Worm (Caenorhabditis elegans): ENCODE data around the gene F10E7.5.

F10E7.5 gene

DNA sequence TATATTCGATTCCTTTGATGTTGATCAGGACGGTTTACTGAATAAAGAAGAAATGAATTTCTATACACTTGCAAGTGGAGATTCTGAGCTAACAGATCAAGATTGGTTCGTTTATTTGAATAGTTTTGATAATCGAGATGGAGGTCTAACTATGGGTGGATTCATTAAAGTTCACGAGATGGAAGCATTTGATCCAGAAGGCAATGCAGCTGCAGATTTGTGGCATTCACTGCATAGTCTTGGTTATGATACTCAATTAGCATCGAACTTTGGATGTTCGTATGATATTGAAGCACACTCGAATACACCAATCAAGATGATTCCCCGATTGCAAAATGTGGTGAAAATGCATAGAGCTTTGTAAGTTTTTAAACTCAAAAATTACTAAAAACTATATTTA is 15.8 kb upstream of the F10E7.5 start:
- TF ChIP-seq madf-10 (tag; optimal IDR thresholded peaks at IDR 0.05) (no peak), let-607 (tag; optimal IDR thresholded peaks at IDR 0.05) (no peak), ceh-100 (GFP tag; IDR thresholded peaks at IDR 0.05) (no peak), lin-26 (GFP tag; IDR thresholded peaks at IDR 0.05) (0 out of 2 replicates have a peak, but pooled peaks have one; percentile 43), snpc-1.3 (tag; optimal IDR thresholded peaks at IDR 0.05; ENCODE audit: insufficient read depth) (no peak), him-1 (tag; optimal IDR thresholded peaks at IDR 0.05) (peak; percentile 18), madf-6 (GFP tag; IDR thresholded peaks at IDR 0.05) (peak; percentile 58), xnd-1 (tag; optimal IDR thresholded peaks at IDR 0.05) (peak; percentile 22), somi-1 (GFP tag; optimal IDR thresholded peaks at IDR 0.05) (no peak)

DNA sequence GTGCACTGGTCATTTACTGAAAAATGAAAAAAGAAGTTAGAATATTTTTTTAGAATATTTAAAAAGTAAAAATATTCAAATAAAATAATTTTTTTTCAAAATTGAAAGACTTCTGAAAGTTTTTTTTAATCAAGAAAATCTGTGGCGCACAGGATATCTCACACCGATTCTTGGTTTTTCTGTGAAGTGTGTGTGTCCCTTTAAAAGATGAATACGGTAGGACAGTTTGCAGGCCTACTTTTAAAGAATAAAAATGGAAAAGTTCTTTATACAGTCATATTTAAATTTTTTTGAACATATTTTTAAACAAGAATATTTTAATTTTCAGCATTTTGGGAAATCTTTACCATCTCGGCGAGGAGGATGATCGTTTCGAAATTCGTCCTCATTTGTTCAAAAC is 13.2 kb upstream of the F10E7.5 start, which contains the start of gene mct-5:
Gene mct-5 (minus strand): TSS at position 16 of the 400 bp plus-strand sequence.
- no peak for TF ChIP-seq hlh-26 (GFP tag; conservative IDR thresholded peaks at IDR 0.05)
- no peak for TF ChIP-seq ztf-6 (GFP tag; IDR thresholded peaks at IDR 0.05)
- no peak for TF ChIP-seq zfh-2 (GFP tag; conservative IDR thresholded peaks at IDR 0.05)
- 0 out of 2 replicates have a peak, but pooled peaks have one; percentile 10 for TF ChIP-seq D2030.7 (GFP tag; IDR thresholded peaks at IDR 0.05)
- peak; percentile 88 for TF ChIP-seq xnd-1 (tag; optimal IDR thresholded peaks at IDR 0.05)
- TF ChIP-seq madf-8 (GFP tag; conservative IDR thresholded peaks at IDR 0.05): peak; percentile 98
- no peak for TF ChIP-seq hlh-12 (tag; optimal IDR thresholded peaks at IDR 0.05)
- peak; percentile 99 for TF ChIP-seq madf-6 (GFP tag; IDR thresholded peaks at IDR 0.05)
- TF ChIP-seq F10E7.11 (tag; optimal IDR thresholded peaks at IDR 0.05): no peak
- peak; percentile 89 for TF ChIP-seq lsl-1 (GFP tag; optimal IDR thresholded peaks at IDR 0.05)
- peak; percentile 30 for TF ChIP-seq efl-1 (GFP tag; optimal IDR thresholded peaks at IDR 0.05)
- no peak for TF ChIP-seq snpc-4 (GFP tag; optimal IDR thresholded peaks at IDR 0.05)
- TF ChIP-seq snpc-4 (tag; optimal IDR thresholded peaks at IDR 0.05): no peak
- TF ChIP-seq him-1 (tag; optimal IDR thresholded peaks at IDR 0.05): peak; percentile 21
- no peak for TF ChIP-seq ZK185.1 (tag; optimal IDR thresholded peaks at IDR 0.05; ENCODE audit: poor library complexity, severe bottlenecking)
- TF ChIP-seq T07F8.4 (tag; optimal IDR thresholded peaks at IDR 0.05): no peak
- peak; percentile 11 for TF ChIP-seq snpc-3.4 (tag; optimal IDR thresholded peaks at IDR 0.05)
- TF ChIP-seq F33H1.4 (GFP tag; IDR thresholded peaks at IDR 0.05): peak; percentile 58
- no peak for TF ChIP-seq somi-1 (GFP tag; optimal IDR thresholded peaks at IDR 0.05)
- no peak for TF ChIP-seq Y56A3A.18 (GFP tag; IDR thresholded peaks at IDR 0.05)
- 0 out of 2 replicates have a peak, but pooled peaks have one; percentile 8 for TF ChIP-seq ceh-91 (GFP tag; IDR thresholded peaks at IDR 0.05)
- TF ChIP-seq ceh-40 (GFP tag; IDR thresholded peaks at IDR 0.05): no peak
- no peak for TF ChIP-seq ccch-3 (GFP tag; optimal IDR thresholded peaks at IDR 0.05)
- no peak for TF ChIP-seq egl-44 (GFP tag; IDR thresholded peaks at IDR 0.05)
- no peak for TF ChIP-seq Y53F4B.3 (GFP tag; IDR thresholded peaks at IDR 0.05)
- TF ChIP-seq tlf-1 (GFP tag; optimal IDR thresholded peaks at IDR 0.05): no peak
- no peak for TF ChIP-seq ceh-100 (GFP tag; IDR thresholded peaks at IDR 0.05)

DNA sequence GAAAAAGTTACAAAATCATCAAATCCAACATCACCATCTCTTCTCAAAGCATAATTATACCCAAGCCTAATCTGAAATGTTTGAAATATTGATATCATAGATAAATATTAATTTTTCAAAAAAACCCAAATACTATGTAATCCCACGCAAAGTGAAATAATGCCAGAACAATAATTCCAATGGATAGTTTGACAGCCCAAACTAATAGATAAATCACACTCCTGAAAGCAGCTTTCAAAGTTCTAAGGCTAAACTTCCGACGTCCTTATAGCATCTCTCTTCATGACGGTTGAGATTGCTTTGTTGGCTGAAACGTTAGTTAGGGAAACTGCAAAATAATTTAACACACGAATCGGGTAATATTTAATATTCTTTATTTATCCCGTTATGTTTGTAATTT is 12.5 kb upstream of the F10E7.5 start:
- TF ChIP-seq repo-1 (tag; optimal IDR thresholded peaks at IDR 0.05) (no peak), B0035.1 (tag; optimal IDR thresholded peaks at IDR 0.05) (no peak), aptf-2 (GFP tag; conservative IDR thresholded peaks at IDR 0.05) (no peak), let-526 (GFP tag; IDR thresholded peaks at IDR 0.05) (no peak), ztf-25 (GFP tag; IDR thresholded peaks at IDR 0.05) (no peak), ztf-18 (tag; optimal IDR thresholded peaks at IDR 0.05) (no peak), zfh-2 (GFP tag; conservative IDR thresholded peaks at IDR 0.05) (no peak), nhr-90 (tag; optimal IDR thresholded peaks at IDR 0.05) (no peak), T26A5.8 (tag; optimal IDR thresholded peaks at IDR 0.05) (no peak), lin-35 (GFP tag; optimal IDR thresholded peaks at IDR 0.05) (no peak), ztf-28 (GFP tag; IDR thresholded peaks at IDR 0.05) (no peak), D2030.7 (GFP tag; IDR thresholded peaks at IDR 0.05) (no peak), F10E7.11 (tag; optimal IDR thresholded peaks at IDR 0.05) (no peak), lag-1 (GFP tag; IDR thresholded peaks at IDR 0.05) (no peak), ccch-3 (GFP tag; optimal IDR thresholded peaks at IDR 0.05) (no peak), madf-3 (GFP tag; IDR thresholded peaks at IDR 0.05) (peak; percentile 64; the same call in 1 of the 2 replicates), Y53G8AR.9 (GFP tag; conservative IDR thresholded peaks at IDR 0.05) (0 out of 2 replicates have a peak, but pooled peaks have one; percentile 50), him-1 (tag; optimal IDR thresholded peaks at IDR 0.05) (peak; percentile 53), hmg-1.2 (GFP tag; IDR thresholded peaks at IDR 0.05) (0 out of 2 replicates have a peak, but pooled peaks have one; percentile 7)

Data from whole organism, young adult.